Worm (Caenorhabditis elegans): ENCODE results near the gene mlt-7.

The mlt-7 gene

ce11 chrII:4391072-4391471 is 1.7 kb upstream of the mlt-7 start:
- no peak for TF ChIP-seq unc-62 (GFP tag; optimal IDR thresholded peaks at IDR 0.05)

- TF ChIP-seq unc-62 (GFP tag; optimal IDR thresholded peaks at IDR 0.05) = no peak
These were observed 1.6 kb downstream of the mlt-7 start for ce11 chrII:4394438-4394837.

- no peak for TF ChIP-seq unc-62 (GFP tag; optimal IDR thresholded peaks at IDR 0.05)
These were observed 12.6 kb downstream of the mlt-7 start, which contains the start of gene ZK430.5 for ce11 chrII:4405358-4405757. TSS of gene ZK430.5 (plus strand) at chrII:4405658.

ce11 chrII:4409650-4410049 is 16.8 kb downstream of the mlt-7 start:
- no peak for TF ChIP-seq unc-62 (GFP tag; optimal IDR thresholded peaks at IDR 0.05)

ce11 chrII:4417333-4417732 is 24.5 kb downstream of the mlt-7 start, which contains the start of gene sod-5:
TSS of gene sod-5 (plus strand) at chrII:4417633.
- TF ChIP-seq unc-62 (GFP tag; optimal IDR thresholded peaks at IDR 0.05) = no peak

ce11 chrII:4419956-4420355 is 27.1 kb downstream of the mlt-7 start, which contains the start of gene bpnt-1:
TSS of gene bpnt-1 (plus strand) at chrII:4420256.
- TF ChIP-seq unc-62 (GFP tag; optimal IDR thresholded peaks at IDR 0.05) = no peak

- TF ChIP-seq unc-62 (GFP tag; optimal IDR thresholded peaks at IDR 0.05) = no peak
These were observed 32.0 kb downstream of the mlt-7 start, which contains the start of the genes dcaf-13 and toe-1 for ce11 chrII:4424807-4425206. TSS of gene dcaf-13 (minus strand) at chrII:4424902. TSS of gene toe-1 (plus strand) at chrII:4425167.

ce11 chrII:4428121-4428520 is 35.3 kb downstream of the mlt-7 start:
- TF ChIP-seq unc-62 (GFP tag; optimal IDR thresholded peaks at IDR 0.05) = no peak

ce11 chrII:4433146-4433545 is 40.3 kb downstream of the mlt-7 start, which contains the start of gene nhr-109:
TSS of gene nhr-109 (plus strand) at chrII:4433367.
- TF ChIP-seq unc-62 (GFP tag; optimal IDR thresholded peaks at IDR 0.05) = no peak

- TF ChIP-seq unc-62 (GFP tag; optimal IDR thresholded peaks at IDR 0.05) = no peak
These were observed 41.5 kb downstream of the mlt-7 start for ce11 chrII:4434278-4434677.

ce11 chrII:4435134-4435533 is 42.3 kb downstream of the mlt-7 start, which contains the start of gene nhr-273:
TSS of gene nhr-273 (plus strand) at chrII:4435300.
- TF ChIP-seq unc-62 (GFP tag; optimal IDR thresholded peaks at IDR 0.05) = no peak

ce11 chrII:4438601-4439000 is 45.8 kb downstream of the mlt-7 start, which contains the start of gene nhr-16:
TSS of gene nhr-16 (plus strand) at chrII:4438805.
- TF ChIP-seq unc-62 (GFP tag; optimal IDR thresholded peaks at IDR 0.05) = no peak

ce11 chrII:4441278-4441677 is 48.5 kb downstream of the mlt-7 start:
- TF ChIP-seq unc-62 (GFP tag; optimal IDR thresholded peaks at IDR 0.05) = no peak

- TF ChIP-seq unc-62 (GFP tag; optimal IDR thresholded peaks at IDR 0.05) = no peak
These were observed 52.0 kb downstream of the mlt-7 start for ce11 chrII:4444811-4445210.

- no peak for TF ChIP-seq unc-62 (GFP tag; optimal IDR thresholded peaks at IDR 0.05)
These were observed 60.2 kb downstream of the mlt-7 start, which contains the start of gene twk-2 for ce11 chrII:4453051-4453450. TSS of gene twk-2 (minus strand) at chrII:4453151.

- no peak for TF ChIP-seq unc-62 (GFP tag; optimal IDR thresholded peaks at IDR 0.05)
These were observed 60.6 kb downstream of the mlt-7 start for ce11 chrII:4453453-4453852.

Measured in whole organism, dauer.